Worm (Caenorhabditis elegans): Measurements from ENCODE around the gene T13A10.2.

The T13A10.2 gene

ce11 chrIV:6206294-6206776 lies 46.8 kb upstream of the T13A10.2 start, which contains the start of gene C49A9.10 (continued):
- TF ChIP-seq snu-23 (GFP tag; optimal IDR thresholded peaks at IDR 0.05) (peak; percentile 91), nhr-90 (tag; optimal IDR thresholded peaks at IDR 0.05; ENCODE audit: poor library complexity) (peak; percentile 97), aly-2 (tag; optimal IDR thresholded peaks at IDR 0.05) (peak; percentile 9), fkh-4 (tag; optimal IDR thresholded peaks at IDR 0.05; ENCODE audit: borderline replicate concordance) (peak; percentile 98), nhr-12 (tag; optimal IDR thresholded peaks at IDR 0.05) (no peak), lin-13 (GFP tag; optimal IDR thresholded peaks at IDR 0.05) (peak; percentile 63), mdl-1 (tag; optimal IDR thresholded peaks at IDR 0.05) (peak in 1 of 2 experiments; percentile 61), grh-1 (GFP tag; IDR thresholded peaks at IDR 0.05) (peak; percentile 87), nhr-76 (tag; optimal IDR thresholded peaks at IDR 0.05) (no peak), nhr-85 (tag) (peak; percentile 97), hlh-17 (GFP tag; optimal IDR thresholded peaks at IDR 0.05; ENCODE audit: borderline replicate concordance) (peak; percentile 74), nhr-19 (GFP tag; conservative IDR thresholded peaks at IDR 0.05) (peak; percentile 89), ama-1 (optimal IDR thresholded peaks at IDR 0.05) (no peak), lin-15B (tag; optimal IDR thresholded peaks at IDR 0.05) (peak; percentile 65), sptf-1 (tag; optimal IDR thresholded peaks at IDR 0.05) (no peak), lir-3 (tag; optimal IDR thresholded peaks at IDR 0.05; ENCODE audit: poor library complexity) (peak; percentile 99), fkh-8 (tag; optimal IDR thresholded peaks at IDR 0.05) (peak; percentile 76), nhr-71 (tag; optimal IDR thresholded peaks at IDR 0.05) (peak; percentile 96), hlh-4 (tag; optimal IDR thresholded peaks at IDR 0.05) (peak; percentile 88), tbx-2 (tag; optimal IDR thresholded peaks at IDR 0.05) (peak; percentile 96), ets-5 (GFP tag; IDR thresholded peaks at IDR 0.05) (no peak), lin-39 (tag; optimal IDR thresholded peaks at IDR 0.05) (peak; percentile 80), lin-14 (GFP tag; optimal IDR thresholded peaks at IDR 0.05) (peak; percentile 91), sup-37 (GFP tag; optimal IDR thresholded peaks at IDR 0.05) (peak; percentile 86), skn-1 (tag; optimal IDR thresholded peaks at IDR 0.05) (peak; percentile 79), nhr-20 (tag; optimal IDR thresholded peaks at IDR 0.05) (peak; percentile 94), nhr-84 (tag; optimal IDR thresholded peaks at IDR 0.05) (no peak), pax-3 (tag; optimal IDR thresholded peaks at IDR 0.05) (peak; percentile 97), ces-1 (GFP tag; optimal IDR thresholded peaks at IDR 0.05) (no peak), irx-1 (tag; optimal IDR thresholded peaks at IDR 0.05) (peak; percentile 98), elt-2 (tag; optimal IDR thresholded peaks at IDR 0.05) (peak; percentile 88), ceh-82 (tag; optimal IDR thresholded peaks at IDR 0.05) (peak; percentile 80 to 84 (median 83)), dsc-1 (tag; optimal IDR thresholded peaks at IDR 0.05) (peak; percentile 97), unc-98 (GFP tag; IDR thresholded peaks at IDR 0.05) (peak; percentile 89), unc-62 (GFP tag; optimal IDR thresholded peaks at IDR 0.05) (no peak), egl-13 (tag; optimal IDR thresholded peaks at IDR 0.05) (peak; percentile 95)

ce11 chrIV:6209337-6209736 lies 43.8 kb upstream of the T13A10.2 start:
- TF ChIP-seq dsc-1 (tag; optimal IDR thresholded peaks at IDR 0.05) (no peak), snpc-4 (tag; optimal IDR thresholded peaks at IDR 0.05) (no peak), ztf-4 (tag; optimal IDR thresholded peaks at IDR 0.05) (no peak), nhr-71 (tag; optimal IDR thresholded peaks at IDR 0.05) (no peak), efl-1 (optimal IDR thresholded peaks at IDR 0.05) (no peak), efl-1 (GFP tag; optimal IDR thresholded peaks at IDR 0.05 in 1 of 2) (no peak), swsn-7 (tag; optimal IDR thresholded peaks at IDR 0.05) (no peak), mef-2 (tag; optimal IDR thresholded peaks at IDR 0.05) (no peak), sup-37 (GFP tag; optimal IDR thresholded peaks at IDR 0.05) (no peak), nhr-19 (GFP tag; conservative IDR thresholded peaks at IDR 0.05) (no peak)
